In genomic region chr3L:10772527-10773184, dm6 we compare ENCODE assay signal across 1 fruit fly cellular context.
TF ChIP-seq lines count a peak whose summit lies in the region.

No protein-coding gene starts in this region.

TF ChIP-seq in whole organism, embryonic, 481 proteins besides CTCF, POLR2A, EP300 and RAD21 (continued from another document):
- TF ChIP-seq CG16813 (GFP tag; IDR thresholded peaks at IDR 0.05; lab: Robert Waterston, UW; ENCODE audit: partially characterized antibody) (no peak), crc (GFP tag; optimal IDR thresholded peaks at IDR 0.05; lab: Kevin White, UChicago) (no peak), CG8089 (GFP tag; optimal IDR thresholded peaks at IDR 0.05; lab: Kevin White, UChicago) (no peak), Ets65A (GFP tag; lab: Kevin White, UChicago) (peak; percentile 57), CG17612 (GFP tag; IDR thresholded peaks at IDR 0.05; lab: Robert Waterston, UW) (no peak), E2f1 (GFP tag; IDR thresholded peaks at IDR 0.05; lab: Robert Waterston, UW) (peak; percentile 57; the same call in 1 of the 2 replicates), fd3F (GFP tag; optimal IDR thresholded peaks at IDR 0.05; lab: Kevin White, UChicago) (no peak), CG7963 (GFP tag; IDR thresholded peaks at IDR 0.05; lab: Robert Waterston, UW; ENCODE audit: partially characterized antibody) (no peak), twi (tag; optimal IDR thresholded peaks at IDR 0.05; lab: Kevin White, UChicago) (peak; percentile 50), CG11504 (tag; optimal IDR thresholded peaks at IDR 0.05; lab: Kevin White, UChicago) (peak; percentile 78), trh (GFP tag; optimal IDR thresholded peaks at IDR 0.05; lab: Kevin White, UChicago) (no peak), CG17568 (GFP tag; optimal IDR thresholded peaks at IDR 0.05; lab: Kevin White, UChicago) (no peak), CG9876 (GFP tag; optimal IDR thresholded peaks at IDR 0.05; lab: Kevin White, UChicago) (no peak), CG18764 (GFP tag; optimal IDR thresholded peaks at IDR 0.05; lab: Kevin White, UChicago) (peak; percentile 33), CG1603 (tag; optimal IDR thresholded peaks at IDR 0.05; lab: Kevin White, UChicago) (peak; percentile 12), Hr51 (GFP tag; optimal IDR thresholded peaks at IDR 0.05; lab: Kevin White, UChicago) (peak in 1 of 2 experiments; percentile 49), chn (GFP tag; optimal IDR thresholded peaks at IDR 0.05; lab: Kevin White, UChicago) (no peak), knrl (GFP tag; IDR thresholded peaks at IDR 0.05; lab: Robert Waterston, UW; ENCODE audit: partially characterized antibody) (no peak), Mad (GFP tag; optimal IDR thresholded peaks at IDR 0.05; lab: Kevin White, UChicago) (no peak), CG10147 (GFP tag; optimal IDR thresholded peaks at IDR 0.05; lab: Kevin White, UChicago) (peak; percentile 24), bab2 (GFP tag; optimal IDR thresholded peaks at IDR 0.05; lab: Kevin White, UChicago) (peak; percentile 8), Dbx (GFP tag; IDR thresholded peaks at IDR 0.05; lab: Robert Waterston, UW) (no peak)
